Fruit fly (Drosophila melanogaster) whole organism, embryonic: ENCODE data around the gene ssp.

Source experiments
- ATbp ChIP-seq: fragments of 200-800 bp; sonication (Bioruptor generic); optimal IDR thresholded peaks from 2 replicates; lab custom pipeline; 2017; ENCODE audit warnings: missing biosample characterization, mild to moderate bottlenecking, missing genetic modification characterization, missing genetic modification reagents
- Asciz ChIP-seq: fragments of 200-800 bp; sonication (Bioruptor generic); optimal IDR thresholded peaks from 2 replicates; lab custom pipeline; 2017; ENCODE audit warnings: missing biosample characterization, mild to moderate bottlenecking, missing genetic modification characterization, missing genetic modification reagents
- B-H2 ChIP-seq: fragments of 200-800 bp; sonication (Bioruptor generic); optimal IDR thresholded peaks from 2 replicates; lab custom pipeline; 2018; ENCODE audit warnings: missing biosample characterization, mild to moderate bottlenecking, missing genetic modification characterization
- CG10267 ChIP-seq: fragments of 200-800 bp; sonication (Bioruptor generic); optimal IDR thresholded peaks from 2 replicates; lab custom pipeline; 2018; ENCODE audit warnings: missing biosample characterization, mild to moderate bottlenecking, missing genetic modification characterization, moderate library complexity
- CG10462 ChIP-seq: fragments of 200-800 bp; sonication (Bioruptor generic); optimal IDR thresholded peaks from 2 replicates; lab custom pipeline; 2016; ENCODE audit warnings: missing biosample characterization, missing genetic modification characterization
- CG11456 ChIP-seq: fragments of 200-800 bp; sonication (Bioruptor generic); IDR thresholded peaks from 3 replicates; pipeline ENCODE4 v1.3.6; 2022; ENCODE audit warnings: missing biosample characterization, missing genetic modification characterization
- CG11723 ChIP-seq: fragments of 200-800 bp; sonication (Bioruptor generic); optimal IDR thresholded peaks from 2 replicates; lab custom pipeline; 2017; ENCODE audit warnings: missing biosample characterization, mild to moderate bottlenecking, missing genetic modification characterization
- CG12071 ChIP-seq: fragments of 200-800 bp; sonication (Bioruptor generic); optimal IDR thresholded peaks from 3 replicates; lab custom pipeline; 2018; ENCODE audit warnings: missing biosample characterization, mild to moderate bottlenecking, missing genetic modification characterization
- CG12155 ChIP-seq: fragments of 200-800 bp; sonication (Bioruptor generic); optimal IDR thresholded peaks from 3 replicates; lab custom pipeline; 2016; ENCODE audit warnings: missing biosample characterization, missing genetic modification characterization
- CG13123 ChIP-seq: fragments of 200-800 bp; sonication (Bioruptor generic); optimal IDR thresholded peaks from 2 replicates; lab custom pipeline; 2016; ENCODE audit warnings: missing biosample characterization, missing genetic modification characterization
- CG13296 ChIP-seq: fragments of 200-800 bp; sonication (Bioruptor generic); optimal IDR thresholded peaks from 3 replicates; lab custom pipeline; 2018; ENCODE audit warnings: missing biosample characterization, mild to moderate bottlenecking, missing genetic modification characterization
- CG14050 ChIP-seq: fragments of 200-800 bp; sonication (Bioruptor generic); IDR thresholded peaks from 3 replicates; pipeline ENCODE4 v1.3.6; 2022; ENCODE audit warnings: missing biosample characterization, missing genetic modification characterization
- CG15269 ChIP-seq: fragments of 200-800 bp; sonication (Bioruptor generic); optimal IDR thresholded peaks from 2 replicates; lab custom pipeline; 2018; ENCODE audit warnings: missing biosample characterization, mild to moderate bottlenecking, missing genetic modification characterization, moderate library complexity
- CG15696 ChIP-seq: fragments of 200-800 bp; sonication (Bioruptor generic); optimal IDR thresholded peaks from 2 replicates; lab custom pipeline; 2019; ENCODE audit warnings: missing biosample characterization, mild to moderate bottlenecking, missing genetic modification characterization, moderate library complexity
- CG16813 ChIP-seq: fragments of 200-800 bp; sonication (Bioruptor generic); IDR thresholded peaks from 3 replicates; pipeline ENCODE4 v1.3.6; 2022; ENCODE audit warnings: missing biosample characterization, missing genetic modification characterization; ENCODE audit not compliant: partially characterized antibody
- CG17802 ChIP-seq: fragments of 200-800 bp; sonication (Bioruptor generic); optimal IDR thresholded peaks from 2 replicates; lab custom pipeline; 2018; ENCODE audit warnings: missing biosample characterization, mild to moderate bottlenecking, missing genetic modification characterization, moderate library complexity
- CG17912 ChIP-seq: fragments of 200-800 bp; sonication (Bioruptor generic); optimal IDR thresholded peaks from 2 replicates; lab custom pipeline; 2018; ENCODE audit warnings: missing biosample characterization, mild to moderate bottlenecking, missing genetic modification characterization
- CG1792 ChIP-seq: fragments of 200-800 bp; sonication (Bioruptor generic); optimal IDR thresholded peaks from 2 replicates; lab custom pipeline; 2016; ENCODE audit warnings: missing biosample characterization, missing genetic modification characterization
- CG4404 ChIP-seq: fragments of 200-800 bp; sonication (Bioruptor generic); IDR thresholded peaks from 2 replicates; pipeline ENCODE4 v1.3.6; 2022; ENCODE audit warnings: missing biosample characterization, missing genetic modification characterization
- CG4424 ChIP-seq: fragments of 200-800 bp; sonication (Bioruptor generic); optimal IDR thresholded peaks from 3 replicates; lab custom pipeline; 2016; ENCODE audit warnings: missing biosample characterization, missing genetic modification characterization
- CG6272 ChIP-seq: fragments of 200-800 bp; sonication (Bioruptor generic); IDR thresholded peaks from 2 replicates; pipeline ENCODE4 v1.3.6; 2022; ENCODE audit warnings: missing biosample characterization, missing genetic modification characterization
- CG7987 ChIP-seq: fragments of 200-800 bp; sonication (Bioruptor generic); optimal IDR thresholded peaks from 2 replicates; lab custom pipeline; 2018; ENCODE audit warnings: missing biosample characterization, mild to moderate bottlenecking, missing genetic modification characterization, moderate library complexity
- CG8281 ChIP-seq: fragments of 200-800 bp; sonication (Bioruptor generic); optimal IDR thresholded peaks from 2 replicates; lab custom pipeline; 2018; ENCODE audit warnings: missing biosample characterization, mild to moderate bottlenecking, missing genetic modification characterization, moderate library complexity
- CG8290 ChIP-seq, 3 experiments: fragments of 200-800 bp; sonication (Bioruptor generic); optimal IDR thresholded peaks; 2 replicates each; lab custom pipeline; 2016 to 2019; ENCODE audit warnings: missing biosample characterization in 3 of 3, missing genetic modification characterization in 3 of 3, mild to moderate bottlenecking in 2 of 3, moderate library complexity in 1 of 3
- CG9876 ChIP-seq: fragments of 200-800 bp; sonication (Bioruptor generic); optimal IDR thresholded peaks from 2 replicates; lab custom pipeline; 2016; ENCODE audit warnings: missing biosample characterization, missing genetic modification characterization
- CHES-1-like ChIP-seq: fragments of 200-800 bp; sonication (Bioruptor generic); optimal IDR thresholded peaks from 2 replicates; lab custom pipeline; 2016; ENCODE audit warnings: missing biosample characterization, missing genetic modification characterization
- CTCF ChIP-seq: fragments of 200-800 bp; sonication (Bioruptor generic); optimal IDR thresholded peaks from 2 replicates; lab custom pipeline; 2017; ENCODE audit warnings: missing biosample characterization, mild to moderate bottlenecking, missing genetic modification characterization, moderate library complexity
- Dref ChIP-seq: fragments of 200-800 bp; sonication (Bioruptor generic); IDR thresholded peaks from 2 replicates; pipeline ENCODE4 v1.3.6; 2022; ENCODE audit warnings: missing biosample characterization, missing genetic modification characterization
- E2f2 ChIP-seq: fragments of 200-800 bp; sonication (Bioruptor generic); IDR thresholded peaks from 2 replicates; pipeline ENCODE4 v1.3.6; 2022; ENCODE audit warnings: missing biosample characterization, missing genetic modification characterization
- Ets65A ChIP-seq: fragments of 200-800 bp; sonication (Bioruptor generic); peaks from one replicate; lab custom pipeline; 2016; ENCODE audit warnings: missing biosample characterization, missing genetic modification characterization
- Gsc ChIP-seq: fragments of 200-800 bp; sonication (Bioruptor generic); IDR thresholded peaks from 2 replicates; pipeline ENCODE4 v1.3.6; 2022; ENCODE audit warnings: missing biosample characterization, missing genetic modification characterization
- Neu2 ChIP-seq: fragments of 200-800 bp; sonication (Bioruptor generic); optimal IDR thresholded peaks from 3 replicates; lab custom pipeline; 2016; ENCODE audit warnings: missing biosample characterization, missing genetic modification characterization, borderline replicate concordance
- Optix ChIP-seq: fragments of 200-800 bp; sonication (Bioruptor generic); IDR thresholded peaks from 3 replicates; pipeline ENCODE4 v1.3.6; 2022; ENCODE audit warnings: missing biosample characterization, missing genetic modification characterization
- Poxn ChIP-seq: fragments of 200-800 bp; sonication (Bioruptor generic); IDR thresholded peaks from 2 replicates; pipeline ENCODE4 v1.3.6; 2022; ENCODE audit warnings: missing biosample characterization, missing genetic modification characterization
- Rx ChIP-seq: fragments of 200-800 bp; sonication (Bioruptor generic); IDR thresholded peaks from 2 replicates; pipeline ENCODE4 v1.3.6; 2022; ENCODE audit warnings: missing biosample characterization, missing genetic modification characterization
- Ssrp ChIP-seq: fragments of 200-800 bp; sonication (Bioruptor generic); optimal IDR thresholded peaks from 2 replicates; lab custom pipeline; 2018; ENCODE audit warnings: missing biosample characterization, mild to moderate bottlenecking, missing genetic modification characterization, moderate library complexity
- TFAM ChIP-seq: fragments of 200-800 bp; sonication (Bioruptor generic); optimal IDR thresholded peaks from 2 replicates; lab custom pipeline; 2017; ENCODE audit warnings: missing biosample characterization, missing genetic modification characterization, inconsistent platforms
- Tbp ChIP-seq: fragments of >200 bp; optimal IDR thresholded peaks from 2 replicates; lab custom pipeline; 2018; ENCODE audit warnings: missing biosample characterization, missing genetic modification characterization
- Xbp1 ChIP-seq: fragments of 200-800 bp; sonication (Bioruptor generic); optimal IDR thresholded peaks from 3 replicates; lab custom pipeline; 2016; ENCODE audit warnings: missing biosample characterization, mild to moderate bottlenecking, missing genetic modification characterization
- cad ChIP-seq: fragments of >200 bp; optimal IDR thresholded peaks from 2 replicates; lab custom pipeline; 2017; ENCODE audit warnings: missing biosample characterization, missing genetic modification characterization
- chinmo ChIP-seq: fragments of 200-800 bp; sonication (Bioruptor generic); IDR thresholded peaks from 4 replicates; pipeline ENCODE4 v1.3.6; 2022; ENCODE audit warnings: missing biosample characterization, missing genetic modification characterization; ENCODE audit not compliant: partially characterized antibody
- fru ChIP-seq: fragments of >200 bp; optimal IDR thresholded peaks from 2 replicates; lab custom pipeline; 2017
- gsb-n ChIP-seq: fragments of 200-800 bp; sonication (Bioruptor generic); optimal IDR thresholded peaks from 3 replicates; lab custom pipeline; 2018; ENCODE audit warnings: missing biosample characterization, mild to moderate bottlenecking, missing genetic modification characterization
- ham ChIP-seq: fragments of 200-800 bp; sonication (Bioruptor generic); IDR thresholded peaks from 2 replicates; pipeline ENCODE4 v1.3.6; 2022; ENCODE audit warnings: missing biosample characterization, missing genetic modification characterization
- jing ChIP-seq: fragments of 200-800 bp; sonication (Bioruptor generic); optimal IDR thresholded peaks from 2 replicates; lab custom pipeline; 2018; ENCODE audit warnings: missing biosample characterization, mild to moderate bottlenecking, missing genetic modification characterization
- kah ChIP-seq: fragments of 200-800 bp; sonication (Bioruptor generic); optimal IDR thresholded peaks from 2 replicates; lab custom pipeline; 2018; ENCODE audit warnings: missing biosample characterization, mild to moderate bottlenecking, missing genetic modification characterization
- maf-S ChIP-seq: fragments of 200-800 bp; sonication (Bioruptor generic); optimal IDR thresholded peaks from 2 replicates; lab custom pipeline; 2016; ENCODE audit warnings: missing biosample characterization, missing genetic modification characterization
- nmo ChIP-seq: fragments of 200-800 bp; sonication (Bioruptor generic); optimal IDR thresholded peaks from 2 replicates; lab custom pipeline; 2018; ENCODE audit warnings: missing biosample characterization, mild to moderate bottlenecking, missing genetic modification characterization, moderate library complexity
- onecut ChIP-seq: fragments of 200-800 bp; sonication (Bioruptor generic); IDR thresholded peaks from 2 replicates; pipeline ENCODE4 v1.3.6; 2022; ENCODE audit warnings: missing biosample characterization, missing genetic modification characterization
- unc-4 ChIP-seq: fragments of 200-800 bp; sonication (Bioruptor generic); IDR thresholded peaks from 2 replicates; pipeline ENCODE4 v1.3.6; 2022; ENCODE audit warnings: missing biosample characterization, missing genetic modification characterization; ENCODE audit not compliant: partially characterized antibody
- wor ChIP-seq: fragments of 200-800 bp; sonication (Bioruptor generic); IDR thresholded peaks from 2 replicates; pipeline ENCODE4 v1.3.6; 2022; ENCODE audit warnings: missing biosample characterization, missing genetic modification characterization
- zen2 ChIP-seq: fragments of 200-800 bp; sonication (Bioruptor generic); IDR thresholded peaks from 3 replicates; pipeline ENCODE4 v1.3.6; 2022; ENCODE audit warnings: missing biosample characterization, missing genetic modification characterization; ENCODE audit not compliant: partially characterized antibody

The ssp gene

DNA sequence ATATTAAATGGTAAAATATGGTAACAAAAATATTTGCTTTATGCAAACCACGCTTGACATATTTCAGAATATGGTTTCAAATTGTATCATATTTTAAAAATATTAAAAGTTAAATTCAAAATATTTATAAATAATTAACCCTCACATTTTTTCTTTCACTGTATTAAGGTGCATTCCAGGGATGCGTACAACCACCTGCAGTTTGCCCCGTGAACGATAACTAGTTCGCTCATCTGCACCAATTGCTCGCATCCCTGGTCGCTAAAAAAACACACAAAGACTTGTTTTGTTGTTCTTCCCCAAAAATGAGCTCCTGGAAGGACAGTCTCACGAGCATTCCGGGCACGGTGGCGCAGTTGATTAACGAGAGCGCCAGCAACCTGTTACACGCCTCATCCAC lies 13.9 kb downstream of the ssp start, which contains the start of gene DEF8 (continued):
- TF ChIP-seq jing: no peak
- peak; percentile 70 for TF ChIP-seq CG17912 (GFP tag; lab: Kevin White, UChicago)
- TF ChIP-seq CG9876 (GFP tag; lab: Kevin White, UChicago): no peak
- peak; percentile 81 for TF ChIP-seq CG4424 (GFP tag; lab: Kevin White, UChicago)
- TF ChIP-seq CG17802 (tag; lab: Kevin White, UChicago): no peak
- TF ChIP-seq CTCF (GFP tag; lab: Kevin White, UChicago): no peak
- no peak for TF ChIP-seq CG1792
- no peak for TF ChIP-seq CG12071 (GFP tag; lab: Kevin White, UChicago)
- TF ChIP-seq Neu2: no peak
- TF ChIP-seq CG13123 (GFP tag; lab: Kevin White, UChicago): peak; percentile 38
- TF ChIP-seq CHES-1-like (GFP tag; lab: Kevin White, UChicago): peak; percentile 12
- no peak for TF ChIP-seq CG4404 (GFP tag; lab: Robert Waterston, UW)
- TF ChIP-seq CG11723 (GFP tag; lab: Kevin White, UChicago): peak; percentile 68
- TF ChIP-seq CG14050: peak; percentile 77; the same call in 2 of the 3 replicates
- TF ChIP-seq CG16813 (GFP tag; lab: Robert Waterston, UW): peak; percentile 41; the same call in 1 of the 3 replicates
- TF ChIP-seq ham (GFP tag; lab: Robert Waterston, UW): no peak
- TF ChIP-seq Dref (GFP tag; lab: Robert Waterston, UW): peak; percentile 55
- no peak for TF ChIP-seq Tbp (GFP tag; lab: Kevin White, UChicago)
- TF ChIP-seq Ets65A (GFP tag; lab: Kevin White, UChicago): no peak
- TF ChIP-seq chinmo: peak; percentile 90
- TF ChIP-seq Optix: peak; percentile 58; the same call in 2 of the 3 replicates
- TF ChIP-seq onecut (GFP tag; lab: Robert Waterston, UW): peak; percentile 77
- peak; percentile 92 for TF ChIP-seq nmo
- peak; percentile 77 for TF ChIP-seq wor (GFP tag; lab: Robert Waterston, UW)
- peak; percentile 88 for TF ChIP-seq CG13296 (GFP tag; lab: Kevin White, UChicago)
- TF ChIP-seq CG15696 (tag; lab: Kevin White, UChicago): peak; percentile 85
- peak; percentile 79 for TF ChIP-seq CG8290 (GFP tag; optimal IDR thresholded peaks at IDR 0.05; lab: Kevin White, UChicago)
- no peak for TF ChIP-seq CG8290 (tag; optimal IDR thresholded peaks at IDR 0.05; lab: Kevin White, UChicago)
- TF ChIP-seq Ssrp (tag; lab: Kevin White, UChicago): peak; percentile 87
- no peak for TF ChIP-seq fru (lab: Kevin White, UChicago)
- TF ChIP-seq cad (GFP tag; lab: Kevin White, UChicago): no peak
- no peak for TF ChIP-seq B-H2
- TF ChIP-seq CG6272 (GFP tag; lab: Robert Waterston, UW): peak; percentile 54; the same call in 1 of the 2 replicates
- peak; percentile 88 for TF ChIP-seq CG10267 (tag; lab: Kevin White, UChicago)
- TF ChIP-seq CG12155 (GFP tag; lab: Kevin White, UChicago): peak; percentile 70
- 0 out of 2 replicates have a peak, but pooled peaks have one; percentile 12 for TF ChIP-seq unc-4
- no peak for TF ChIP-seq Poxn (GFP tag; lab: Robert Waterston, UW)
- TF ChIP-seq CG8281 (tag; lab: Kevin White, UChicago): peak; percentile 61
- peak; percentile 92 for TF ChIP-seq CG15269
- no peak for TF ChIP-seq TFAM (GFP tag; lab: Kevin White, UChicago)
- peak; percentile 72 for TF ChIP-seq CG7987 (GFP tag; lab: Kevin White, UChicago)
- no peak for TF ChIP-seq maf-S (GFP tag; lab: Kevin White, UChicago)
- TF ChIP-seq CG10462 (GFP tag; lab: Kevin White, UChicago): peak; percentile 55
- no peak for TF ChIP-seq Gsc (GFP tag; lab: Robert Waterston, UW)
- TF ChIP-seq Xbp1 (GFP tag; lab: Kevin White, UChicago): peak; percentile 86
- TF ChIP-seq kah (GFP tag; lab: Kevin White, UChicago): peak; percentile 100
- peak; percentile 71 for TF ChIP-seq E2f2 (GFP tag; lab: Robert Waterston, UW)
- peak; percentile 85 for TF ChIP-seq gsb-n (tag; lab: Kevin White, UChicago)
- peak; percentile 45 for TF ChIP-seq Rx (GFP tag; lab: Robert Waterston, UW)
- TF ChIP-seq Asciz (GFP tag; lab: Kevin White, UChicago): peak; percentile 78
- peak; percentile 78 for TF ChIP-seq CG11456 (GFP tag; lab: Robert Waterston, UW)
- TF ChIP-seq ATbp: peak; percentile 61
- TF ChIP-seq zen2 (GFP tag; lab: Robert Waterston, UW): no peak
